Fruit fly (Drosophila melanogaster): ENCODE measurements around the gene Kap-alpha1.
A peak's percentile ranks its signal among the peaks of the same experiment; 100 is the strongest.

Gene Kap-alpha1

DNA sequence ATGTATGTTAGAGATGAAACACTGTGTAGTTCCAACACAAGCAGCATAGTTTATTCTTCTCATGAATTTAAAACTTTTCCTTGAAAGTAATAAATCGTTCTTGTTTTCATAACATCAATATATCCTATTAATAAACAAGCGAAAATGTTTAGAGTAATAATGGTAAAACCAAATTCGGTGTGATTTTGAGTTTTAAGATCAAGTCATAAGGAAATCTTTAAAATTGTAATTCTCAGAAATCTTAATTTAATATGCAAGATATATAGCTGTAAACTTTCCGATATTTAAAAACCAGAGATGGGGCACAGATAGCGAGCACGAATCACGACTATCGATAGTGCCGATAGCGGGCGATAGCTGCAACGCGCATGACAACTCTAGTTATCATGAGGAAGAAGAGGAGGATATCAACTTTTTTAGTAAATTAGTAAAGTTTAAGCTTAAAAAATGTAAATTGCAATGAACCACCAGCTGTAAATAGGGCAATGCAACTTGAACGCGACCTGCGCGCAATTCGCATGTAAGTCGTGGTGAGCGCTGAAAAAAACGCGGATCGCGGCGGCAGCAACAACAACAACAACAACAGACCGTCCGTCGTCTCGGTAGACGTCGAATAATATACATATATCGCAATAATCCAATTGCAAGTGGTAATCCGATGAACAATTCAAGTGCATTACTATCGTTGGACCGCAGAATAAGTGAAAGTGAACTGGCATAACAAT lies 10.9 kb downstream of the Kap-alpha1 start, which contains the start of the genes Fibp and Deaf1 (continued):
- no peak for TF ChIP-seq Asciz (GFP tag; optimal IDR thresholded peaks at IDR 0.05)
- TF ChIP-seq Mes4 (GFP tag; optimal IDR thresholded peaks at IDR 0.05) = peak; percentile 71
- peak; percentile 72 for TF ChIP-seq CG1233 (GFP tag; optimal IDR thresholded peaks at IDR 0.05)
- peak; percentile 85 for TF ChIP-seq phol (tag; optimal IDR thresholded peaks at IDR 0.05)
- TF ChIP-seq hb (GFP tag; IDR thresholded peaks at IDR 0.05; ENCODE audit: partially characterized antibody) = peak; percentile 99
- peak; percentile 42; the same call in 1 of the 3 replicates for TF ChIP-seq CG6175 (GFP tag; IDR thresholded peaks at IDR 0.05)
- no peak; the same call in 2 of the 3 replicates for TF ChIP-seq gce (GFP tag; IDR thresholded peaks at IDR 0.05)
- TF ChIP-seq Dp (GFP tag; optimal IDR thresholded peaks at IDR 0.05) = peak; percentile 2
- TF ChIP-seq CG12769 (tag; optimal IDR thresholded peaks at IDR 0.05) = peak; percentile 47
- TF ChIP-seq oc (tag; optimal IDR thresholded peaks at IDR 0.05) = no peak
- peak; percentile 96 for TF ChIP-seq HLH4C (GFP tag; IDR thresholded peaks at IDR 0.05; ENCODE audit: partially characterized antibody)
- no peak for TF ChIP-seq Tbp (GFP tag; optimal IDR thresholded peaks at IDR 0.05)
- no peak for TF ChIP-seq Drgx (GFP tag; IDR thresholded peaks at IDR 0.05)
- no peak for TF ChIP-seq btn (GFP tag; optimal IDR thresholded peaks at IDR 0.05)
- TF ChIP-seq slbo (GFP tag; IDR thresholded peaks at IDR 0.05) = peak; percentile 87
- TF ChIP-seq mam (GFP tag; optimal IDR thresholded peaks at IDR 0.05) = peak; percentile 90
- peak; percentile 24 for TF ChIP-seq Fer1 (GFP tag; optimal IDR thresholded peaks at IDR 0.05)
- TF ChIP-seq CG9609 (GFP tag; optimal IDR thresholded peaks at IDR 0.05) = peak; percentile 84
- TF ChIP-seq bbx (GFP tag; IDR thresholded peaks at IDR 0.05; ENCODE audit: partially characterized antibody) = peak; percentile 98
- TF ChIP-seq sima (GFP tag; optimal IDR thresholded peaks at IDR 0.05) = peak; percentile 26
- TF ChIP-seq CG18476 (GFP tag; optimal IDR thresholded peaks at IDR 0.05) = peak; percentile 73
- peak; percentile 74 for TF ChIP-seq CG16815 (GFP tag; optimal IDR thresholded peaks at IDR 0.05)
- no peak for TF ChIP-seq cg (GFP tag; optimal IDR thresholded peaks at IDR 0.05)
- TF ChIP-seq Side (GFP tag; optimal IDR thresholded peaks at IDR 0.05) = peak; percentile 80
- TF ChIP-seq Trl (optimal IDR thresholded peaks at IDR 0.05) = no peak
- TF ChIP-seq Trl (GFP tag; optimal IDR thresholded peaks at IDR 0.05) = peak; percentile 79
- no peak for TF ChIP-seq CG5180 (GFP tag; optimal IDR thresholded peaks at IDR 0.05)
- peak; percentile 67 for TF ChIP-seq Sox100B (GFP tag; optimal IDR thresholded peaks at IDR 0.05)
- peak in 1 of 3 experiments; percentile 7 for TF ChIP-seq Stat92E (GFP tag; optimal IDR thresholded peaks at IDR 0.05)
- 0 out of 2 replicates have a peak, but pooled peaks have one; percentile 49 for TF ChIP-seq E2f1 (GFP tag; IDR thresholded peaks at IDR 0.05)
- TF ChIP-seq C15 (GFP tag; IDR thresholded peaks at IDR 0.05) = no peak
- TF ChIP-seq CG10366 (GFP tag; IDR thresholded peaks at IDR 0.05) = peak; percentile 48; the same call in 1 of the 2 replicates
- TF ChIP-seq CG42726 (GFP tag; IDR thresholded peaks at IDR 0.05; ENCODE audit: partially characterized antibody) = peak; percentile 99
- peak; percentile 32 for TF ChIP-seq Jarid2 (GFP tag; optimal IDR thresholded peaks at IDR 0.05)
- TF ChIP-seq gsb (GFP tag; IDR thresholded peaks at IDR 0.05) = no peak
- TF ChIP-seq ase (GFP tag; IDR thresholded peaks at IDR 0.05) = peak; percentile 50; the same call in 1 of the 3 replicates
- peak; percentile 74 for TF ChIP-seq CG18599 (GFP tag; optimal IDR thresholded peaks at IDR 0.05)
- TF ChIP-seq Hsf (GFP tag; optimal IDR thresholded peaks at IDR 0.05) = peak; percentile 82
- peak; percentile 74 for TF ChIP-seq Dref (GFP tag; IDR thresholded peaks at IDR 0.05)
- no peak for TF ChIP-seq Dip2 (GFP tag; IDR thresholded peaks at IDR 0.05)
- peak; percentile 80 for TF ChIP-seq CG9817 (tag; optimal IDR thresholded peaks at IDR 0.05)
- TF ChIP-seq Dek (tag; optimal IDR thresholded peaks at IDR 0.05) = peak; percentile 70
- no peak for TF ChIP-seq toy (GFP tag; IDR thresholded peaks at IDR 0.05)
- peak; percentile 62 for TF ChIP-seq grn (GFP tag; optimal IDR thresholded peaks at IDR 0.05)
- TF ChIP-seq Dbx (GFP tag; IDR thresholded peaks at IDR 0.05) = peak; percentile 87
- peak; percentile 81 for TF ChIP-seq ind (GFP tag; optimal IDR thresholded peaks at IDR 0.05)
- TF ChIP-seq Neu2 (GFP tag; optimal IDR thresholded peaks at IDR 0.05; ENCODE audit: borderline replicate concordance) = peak; percentile 21
- TF ChIP-seq ERR (GFP tag; optimal IDR thresholded peaks at IDR 0.05) = peak; percentile 73
- peak; percentile 60 for TF ChIP-seq Fer2 (tag; optimal IDR thresholded peaks at IDR 0.05)

Data from whole organism, embryonic.